Worm (Caenorhabditis elegans): Measurements from ENCODE around the gene set-3.

DNA sequence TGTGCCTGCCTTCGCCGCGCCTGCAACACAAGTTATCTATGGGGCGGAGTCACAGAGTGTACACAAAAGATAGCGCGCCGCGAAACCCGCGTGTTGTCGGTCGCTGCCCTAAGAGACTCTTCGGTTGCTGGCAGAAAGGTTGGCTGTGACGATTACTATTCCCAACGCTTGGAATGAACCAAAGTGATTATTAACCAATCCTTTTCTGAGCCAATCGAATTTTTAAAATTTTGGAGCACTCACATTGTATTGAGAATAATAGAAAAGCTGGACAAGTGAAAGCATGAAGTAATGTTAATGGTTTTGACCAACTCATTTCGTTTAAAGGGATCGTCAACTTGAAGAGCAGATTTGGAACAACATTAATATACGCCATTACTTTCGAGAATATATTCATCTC, 22.9 kb upstream of the set-3 start:
- TF ChIP-seq flt-1 (GFP tag; IDR thresholded peaks at IDR 0.05) (no peak), scrt-1 (GFP tag; IDR thresholded peaks at IDR 0.05) (no peak), ceh-13 (GFP tag; optimal IDR thresholded peaks at IDR 0.05) (no peak), pes-1 (GFP tag; IDR thresholded peaks at IDR 0.05) (no peak), ama-1 (optimal IDR thresholded peaks at IDR 0.05) (peak; percentile 57), tra-4 (tag; optimal IDR thresholded peaks at IDR 0.05) (no peak), F13C5.2 (tag; optimal IDR thresholded peaks at IDR 0.05) (no peak), sea-1 (GFP tag; conservative IDR thresholded peaks at IDR 0.05) (no peak)

All from whole organism, early embryonic.